Fruit fly (Drosophila melanogaster) whole organism, embryonic: ENCODE measurements around the gene c12.1.
A peak's percentile ranks its signal among the peaks of the same experiment; 100 is the strongest.

Source experiments
- BtbVII ChIP-seq: fragments of 200-800 bp; sonication (Bioruptor generic); optimal IDR thresholded peaks from 3 replicates; lab custom pipeline; 2017; ENCODE audit warnings: missing biosample characterization, mild to moderate bottlenecking, missing genetic modification characterization
- CG11504 ChIP-seq: fragments of 200-800 bp; sonication (Bioruptor generic); optimal IDR thresholded peaks from 3 replicates; lab custom pipeline; 2019; ENCODE audit warnings: missing biosample characterization, mild to moderate bottlenecking, missing genetic modification characterization, moderate library complexity
- CG12659 ChIP-seq: fragments of 200-800 bp; sonication (Bioruptor generic); optimal IDR thresholded peaks from 3 replicates; lab custom pipeline; 2017; ENCODE audit warnings: mild to moderate bottlenecking, missing biosample characterization, missing genetic modification reagents, missing genetic modification characterization
- CG12942 ChIP-seq: fragments of 200-800 bp; sonication (Bioruptor generic); optimal IDR thresholded peaks from 3 replicates; lab custom pipeline; 2016; ENCODE audit warnings: missing biosample characterization, missing genetic modification characterization
- CG13296 ChIP-seq: fragments of 200-800 bp; sonication (Bioruptor generic); optimal IDR thresholded peaks from 3 replicates; lab custom pipeline; 2018; ENCODE audit warnings: missing biosample characterization, mild to moderate bottlenecking, missing genetic modification characterization
- CG15011 ChIP-seq: fragments of 200-800 bp; sonication (Bioruptor generic); optimal IDR thresholded peaks from 3 replicates; lab custom pipeline; 2018; ENCODE audit warnings: missing biosample characterization, mild to moderate bottlenecking, missing genetic modification characterization
- CG17328 ChIP-seq: fragments of 200-800 bp; sonication (Bioruptor generic); IDR thresholded peaks from 2 replicates; pipeline ENCODE4 v1.3.6; 2022; ENCODE audit warnings: missing biosample characterization, missing genetic modification characterization
- CG18262 ChIP-seq: fragments of 200-800 bp; optimal IDR thresholded peaks from 3 replicates; lab custom pipeline; 2019; ENCODE audit warnings: missing biosample characterization, mild to moderate bottlenecking, missing genetic modification characterization, moderate library complexity
- CG30020 ChIP-seq: fragments of 200-800 bp; optimal IDR thresholded peaks from 2 replicates; lab custom pipeline; 2019; ENCODE audit warnings: missing biosample characterization, mild to moderate bottlenecking, missing genetic modification characterization, moderate library complexity
- CG31441 ChIP-seq: fragments of 200-800 bp; sonication (Bioruptor generic); IDR thresholded peaks from 2 replicates; pipeline ENCODE4 v1.3.6; 2022; ENCODE audit warnings: missing biosample characterization, missing genetic modification characterization
- CG3163 ChIP-seq: fragments of 200-800 bp; sonication (Bioruptor generic); optimal IDR thresholded peaks from 3 replicates; lab custom pipeline; 2016; ENCODE audit warnings: missing biosample characterization, missing genetic modification characterization
- CG4360 ChIP-seq: fragments of 200-800 bp; sonication (Bioruptor generic); IDR thresholded peaks from 2 replicates; pipeline ENCODE4 v1.3.6; 2022; ENCODE audit warnings: missing biosample characterization, missing genetic modification characterization
- CG6654 ChIP-seq: fragments of 200-800 bp; sonication (Bioruptor generic); optimal IDR thresholded peaks from 2 replicates; lab custom pipeline; 2017; ENCODE audit warnings: missing biosample characterization, mild to moderate bottlenecking, missing genetic modification characterization
- CG6689 ChIP-seq: fragments of 200-800 bp; sonication (Bioruptor generic); IDR thresholded peaks from 2 replicates; pipeline ENCODE4 v1.3.6; 2022; ENCODE audit warnings: missing biosample characterization, missing genetic modification characterization
- CG7928 ChIP-seq: fragments of 200-800 bp; sonication (Bioruptor generic); optimal IDR thresholded peaks from 2 replicates; lab custom pipeline; 2017; ENCODE audit warnings: missing biosample characterization, mild to moderate bottlenecking, missing genetic modification characterization
- CG8281 ChIP-seq: fragments of 200-800 bp; sonication (Bioruptor generic); optimal IDR thresholded peaks from 2 replicates; lab custom pipeline; 2018; ENCODE audit warnings: missing biosample characterization, mild to moderate bottlenecking, missing genetic modification characterization, moderate library complexity
- D19A ChIP-seq: fragments of 200-800 bp; optimal IDR thresholded peaks from 3 replicates; lab custom pipeline; 2019; ENCODE audit warnings: missing biosample characterization, mild to moderate bottlenecking, missing genetic modification characterization, moderate library complexity
- Ets65A ChIP-seq: fragments of 200-800 bp; sonication (Bioruptor generic); peaks from one replicate; lab custom pipeline; 2016; ENCODE audit warnings: missing biosample characterization, missing genetic modification characterization
- Hand ChIP-seq: fragments of 200-800 bp; sonication (Bioruptor generic); optimal IDR thresholded peaks from 2 replicates; lab custom pipeline; 2017; ENCODE audit warnings: mild to moderate bottlenecking, missing biosample characterization, missing genetic modification reagents, missing genetic modification characterization
- Hey ChIP-seq: fragments of 200-800 bp; sonication (Bioruptor generic); optimal IDR thresholded peaks from 3 replicates; lab custom pipeline; 2018; ENCODE audit warnings: missing biosample characterization, mild to moderate bottlenecking, missing genetic modification characterization
- Jarid2 ChIP-seq: fragments of 200-800 bp; sonication (Bioruptor generic); optimal IDR thresholded peaks from 3 replicates; lab custom pipeline; 2017; ENCODE audit warnings: mild to moderate bottlenecking, missing biosample characterization, missing genetic modification reagents, missing genetic modification characterization
- Meics ChIP-seq: fragments of 200-800 bp; sonication (Bioruptor generic); optimal IDR thresholded peaks from 2 replicates; lab custom pipeline; 2017; ENCODE audit warnings: missing biosample characterization, mild to moderate bottlenecking, missing genetic modification characterization
- NC2α ChIP-seq: fragments of 200-800 bp; sonication (Bioruptor generic); optimal IDR thresholded peaks from 2 replicates; lab custom pipeline; 2016; ENCODE audit warnings: missing biosample characterization, missing genetic modification characterization
- NC2β ChIP-seq: fragments of 200-800 bp; sonication (Bioruptor generic); optimal IDR thresholded peaks from 2 replicates; lab custom pipeline; 2016; ENCODE audit warnings: missing biosample characterization, missing genetic modification characterization
- NFAT ChIP-seq: fragments of 200-800 bp; sonication (Bioruptor generic); IDR thresholded peaks from 2 replicates; pipeline ENCODE4 v1.3.6; 2022; ENCODE audit warnings: missing biosample characterization, missing genetic modification characterization
- Sox102F ChIP-seq: fragments of 200-800 bp; sonication (Bioruptor generic); optimal IDR thresholded peaks from 2 replicates; lab custom pipeline; 2018; ENCODE audit warnings: missing biosample characterization, mild to moderate bottlenecking, missing genetic modification characterization, moderate library complexity
- chn ChIP-seq: fragments of 200-800 bp; sonication (Bioruptor generic); optimal IDR thresholded peaks from 2 replicates; lab custom pipeline; 2016; ENCODE audit warnings: missing biosample characterization, missing genetic modification characterization
- crp ChIP-seq, 2 experiments: fragments of 200-800 bp; sonication (Bioruptor generic); optimal IDR thresholded peaks; 2 replicates in 1 of 2; 3 replicates in 1 of 2; lab custom pipeline; 2017; ENCODE audit warnings: missing biosample characterization in 2 of 2, missing genetic modification characterization in 2 of 2, mild to moderate bottlenecking in 1 of 2, moderate library complexity in 1 of 2
- cwo ChIP-seq: fragments of 200-800 bp; sonication (Bioruptor generic); optimal IDR thresholded peaks from 3 replicates; lab custom pipeline; 2017; ENCODE audit warnings: missing biosample characterization, missing genetic modification characterization, mild to moderate bottlenecking, moderate library complexity, missing genetic modification reagents
- danr ChIP-seq: fragments of 200-800 bp; sonication (Bioruptor generic); IDR thresholded peaks from 2 replicates; pipeline ENCODE4 v1.3.6; 2022; ENCODE audit warnings: missing biosample characterization, missing genetic modification characterization
- dati ChIP-seq: fragments of 200-800 bp; sonication (Bioruptor generic); IDR thresholded peaks from 2 replicates; pipeline ENCODE4 v1.3.6; 2022; ENCODE audit warnings: missing biosample characterization, missing genetic modification characterization
- dmrt99B ChIP-seq: fragments of 200-800 bp; sonication (Bioruptor generic); optimal IDR thresholded peaks from 2 replicates; lab custom pipeline; 2018; ENCODE audit warnings: missing biosample characterization, mild to moderate bottlenecking, missing genetic modification characterization, moderate library complexity
- emc ChIP-seq: fragments of 200-800 bp; sonication (Bioruptor generic); optimal IDR thresholded peaks from 2 replicates; lab custom pipeline; 2016; ENCODE audit warnings: missing biosample characterization, missing genetic modification characterization
- esg ChIP-seq: fragments of 200-800 bp; sonication (Bioruptor generic); conservative IDR thresholded peaks from 2 replicates; pipeline ENCODE4 v1.3.6; 2022; ENCODE audit warnings: missing biosample characterization, missing genetic modification characterization
- eyg ChIP-seq: fragments of 200-800 bp; sonication (Bioruptor generic); optimal IDR thresholded peaks from 3 replicates; lab custom pipeline; 2016; ENCODE audit warnings: missing biosample characterization, missing genetic modification characterization
- fu2 ChIP-seq: fragments of 200-800 bp; sonication (Bioruptor generic); optimal IDR thresholded peaks from 2 replicates; lab custom pipeline; 2016; ENCODE audit warnings: missing biosample characterization, missing genetic modification characterization
- hth ChIP-seq: fragments of >200 bp; optimal IDR thresholded peaks from 2 replicates; lab custom pipeline; 2017; ENCODE audit warnings: inconsistent platforms
- jing ChIP-seq: fragments of 200-800 bp; sonication (Bioruptor generic); optimal IDR thresholded peaks from 2 replicates; lab custom pipeline; 2018; ENCODE audit warnings: missing biosample characterization, mild to moderate bottlenecking, missing genetic modification characterization
- kni ChIP-seq: fragments of 200-800 bp; sonication (Bioruptor generic); optimal IDR thresholded peaks from 3 replicates; lab custom pipeline; 2017; ENCODE audit warnings: mild to moderate bottlenecking, missing biosample characterization, missing genetic modification reagents, missing genetic modification characterization
- mld ChIP-seq: fragments of 200-800 bp; sonication (Bioruptor generic); IDR thresholded peaks from 3 replicates; pipeline ENCODE4 v1.3.6; 2022; ENCODE audit warnings: missing biosample characterization, missing genetic modification characterization; ENCODE audit not compliant: partially characterized antibody
- nom ChIP-seq: fragments of 200-800 bp; sonication (Bioruptor generic); optimal IDR thresholded peaks from 2 replicates; lab custom pipeline; 2017; ENCODE audit warnings: missing biosample characterization, missing genetic modification characterization, mild to moderate bottlenecking, moderate library complexity, missing genetic modification reagents
- odd ChIP-seq: fragments of 200-800 bp; sonication (Bioruptor generic); optimal IDR thresholded peaks from 2 replicates; lab custom pipeline; 2017; ENCODE audit warnings: missing biosample characterization, mild to moderate bottlenecking, missing genetic modification characterization
- onecut ChIP-seq: fragments of 200-800 bp; sonication (Bioruptor generic); IDR thresholded peaks from 2 replicates; pipeline ENCODE4 v1.3.6; 2022; ENCODE audit warnings: missing biosample characterization, missing genetic modification characterization
- ro ChIP-seq: fragments of 200-800 bp; sonication (Bioruptor generic); IDR thresholded peaks from 2 replicates; pipeline ENCODE4 v1.3.6; 2022; ENCODE audit warnings: missing biosample characterization, missing genetic modification characterization
- shn ChIP-seq: fragments of 200-800 bp; sonication (Bioruptor generic); optimal IDR thresholded peaks from 3 replicates; lab custom pipeline; 2016; ENCODE audit warnings: missing biosample characterization, missing genetic modification characterization
- slou ChIP-seq: fragments of 200-800 bp; sonication (Bioruptor generic); optimal IDR thresholded peaks from 3 replicates; lab custom pipeline; 2016; ENCODE audit warnings: missing biosample characterization, missing genetic modification characterization
- ssp ChIP-seq: fragments of 200-800 bp; sonication (Bioruptor generic); IDR thresholded peaks from 2 replicates; pipeline ENCODE4 v1.3.6; 2022; ENCODE audit warnings: missing biosample characterization, missing genetic modification characterization
- vfl ChIP-seq: fragments of 200-800 bp; sonication (Bioruptor generic); optimal IDR thresholded peaks from 2 replicates; lab custom pipeline; 2016; ENCODE audit warnings: missing biosample characterization, missing genetic modification characterization
- yki ChIP-seq: fragments of >200 bp; optimal IDR thresholded peaks from 3 replicates; lab custom pipeline; 2018

c12.1 gene

dm6 chrX:9352112-9353096, 33.4 kb upstream of the c12.1 start (continued):
- TF ChIP-seq Meics (GFP tag; lab: Kevin White, UChicago) (peak; percentile 89), Ets65A (GFP tag; lab: Kevin White, UChicago) (peak; percentile 93), CG31441 (peak; percentile 73), CG15011 (GFP tag; lab: Kevin White, UChicago) (peak; percentile 77), mld (no peak), slou (GFP tag; lab: Kevin White, UChicago) (peak; percentile 67), CG17328 (GFP tag; lab: Robert Waterston, UW) (peak; percentile 76), Sox102F (GFP tag; lab: Kevin White, UChicago) (peak; percentile 88), dati (GFP tag; lab: Robert Waterston, UW) (0 out of 2 replicates have a peak, but pooled peaks have one; percentile 9), CG3163 (GFP tag; lab: Kevin White, UChicago) (no peak), fu2 (GFP tag; lab: Kevin White, UChicago) (peak; percentile 24), CG6689 (GFP tag; lab: Robert Waterston, UW) (peak; percentile 81), Jarid2 (GFP tag; lab: Kevin White, UChicago) (peak; percentile 57), NC2β (GFP tag; lab: Kevin White, UChicago) (peak; percentile 55), yki (no peak), ro (GFP tag; lab: Robert Waterston, UW) (no peak; the same call in 1 of the 2 replicates), chn (GFP tag; lab: Kevin White, UChicago) (peak; percentile 54), NC2α (GFP tag; lab: Kevin White, UChicago) (peak; percentile 14), CG18262 (tag; lab: Kevin White, UChicago) (peak; percentile 78), hth (lab: Kevin White, UChicago) (no peak), CG11504 (tag; lab: Kevin White, UChicago) (peak; percentile 90), CG30020 (tag; lab: Kevin White, UChicago) (peak; percentile 2), kni (peak; percentile 21), danr (GFP tag; lab: Robert Waterston, UW) (peak; percentile 66), eyg (no peak), cwo (GFP tag; lab: Kevin White, UChicago) (peak; percentile 88), BtbVII (peak; percentile 82), NFAT (GFP tag; lab: Robert Waterston, UW) (peak; percentile 57), dmrt99B (tag; lab: Kevin White, UChicago) (peak; percentile 91), esg (GFP tag; lab: Robert Waterston, UW) (peak; percentile 80), CG7928 (GFP tag; lab: Kevin White, UChicago) (peak; percentile 56), ssp (GFP tag; lab: Robert Waterston, UW) (peak; percentile 50), crp (GFP tag; optimal IDR thresholded peaks at IDR 0.05; lab: Kevin White, UChicago) (peak in 1 of 2 experiments; percentile 14), shn (GFP tag; lab: Kevin White, UChicago) (peak; percentile 23), D19A (peak; percentile 77), CG8281 (tag; lab: Kevin White, UChicago) (peak; percentile 64), Hey (tag; lab: Kevin White, UChicago) (peak; percentile 3), vfl (GFP tag; lab: Kevin White, UChicago) (peak; percentile 85), CG13296 (GFP tag; lab: Kevin White, UChicago) (peak; percentile 85), CG12659 (GFP tag; lab: Kevin White, UChicago) (peak; percentile 80), emc (GFP tag; lab: Kevin White, UChicago) (peak; percentile 29), jing (peak; percentile 62), Hand (GFP tag; lab: Kevin White, UChicago) (peak; percentile 77), onecut (GFP tag; lab: Robert Waterston, UW) (peak; percentile 44), odd (GFP tag; lab: Kevin White, UChicago) (peak; percentile 61), CG12942 (GFP tag; lab: Kevin White, UChicago) (peak; percentile 62), nom (no peak), CG4360 (peak; percentile 46), CG6654 (GFP tag; lab: Kevin White, UChicago) (peak; percentile 34)
